Fruit fly (Drosophila melanogaster) whole organism, embryonic: ENCODE results near the gene Pex10.
A peak's percentile ranks its signal among the peaks of the same experiment; 100 is the strongest.

Source experiments
- C15 ChIP-seq: fragments of 200-800 bp; sonication (Bioruptor generic); IDR thresholded peaks from 3 replicates; pipeline ENCODE4 v1.3.6; 2022; ENCODE audit warnings: missing biosample characterization, missing genetic modification characterization
- CG10209 ChIP-seq: fragments of 200-800 bp; sonication (Bioruptor generic); optimal IDR thresholded peaks from 3 replicates; lab custom pipeline; 2017; ENCODE audit warnings: missing biosample characterization, mild to moderate bottlenecking, missing genetic modification characterization, missing genetic modification reagents
- CG10267 ChIP-seq: fragments of 200-800 bp; sonication (Bioruptor generic); optimal IDR thresholded peaks from 2 replicates; lab custom pipeline; 2018; ENCODE audit warnings: missing biosample characterization, mild to moderate bottlenecking, missing genetic modification characterization, moderate library complexity
- CG11085 ChIP-seq: fragments of 200-800 bp; sonication (Bioruptor generic); IDR thresholded peaks from 2 replicates; pipeline ENCODE4 v1.3.6; 2022; ENCODE audit warnings: missing biosample characterization, missing genetic modification characterization
- CG12299 ChIP-seq: fragments of 200-800 bp; sonication (Bioruptor generic); optimal IDR thresholded peaks from 2 replicates; lab custom pipeline; 2018; ENCODE audit warnings: missing biosample characterization, mild to moderate bottlenecking, missing genetic modification characterization
- CG12744 ChIP-seq: fragments of 200-800 bp; sonication (Bioruptor generic); optimal IDR thresholded peaks from 2 replicates; lab custom pipeline; 2016; ENCODE audit warnings: missing biosample characterization, missing genetic modification characterization
- CG13775 ChIP-seq: fragments of 200-800 bp; sonication (Bioruptor generic); optimal IDR thresholded peaks from 3 replicates; lab custom pipeline; 2017; ENCODE audit warnings: missing biosample characterization, mild to moderate bottlenecking, missing genetic modification characterization
- CG14710 ChIP-seq: fragments of 200-800 bp; sonication (Bioruptor generic); optimal IDR thresholded peaks from 3 replicates; lab custom pipeline; 2019; ENCODE audit warnings: missing biosample characterization, mild to moderate bottlenecking, missing genetic modification characterization, moderate library complexity
- CG14860 ChIP-seq: fragments of 200-800 bp; sonication (Bioruptor generic); IDR thresholded peaks from 3 replicates; pipeline ENCODE4 v1.3.6; 2022; ENCODE audit warnings: missing biosample characterization, missing genetic modification characterization; ENCODE audit not compliant: partially characterized antibody
- CG14965 ChIP-seq: fragments of 200-800 bp; sonication (Bioruptor generic); optimal IDR thresholded peaks from 2 replicates; lab custom pipeline; 2016; ENCODE audit warnings: missing biosample characterization, missing genetic modification characterization, borderline replicate concordance
- CG15269 ChIP-seq: fragments of 200-800 bp; sonication (Bioruptor generic); optimal IDR thresholded peaks from 2 replicates; lab custom pipeline; 2018; ENCODE audit warnings: missing biosample characterization, mild to moderate bottlenecking, missing genetic modification characterization, moderate library complexity
- CG1603 ChIP-seq: fragments of 200-800 bp; sonication (Bioruptor generic); optimal IDR thresholded peaks from 2 replicates; lab custom pipeline; 2019; ENCODE audit warnings: missing biosample characterization, mild to moderate bottlenecking, missing genetic modification characterization, moderate library complexity
- CG33213 ChIP-seq: fragments of 200-800 bp; sonication (Bioruptor generic); optimal IDR thresholded peaks from 3 replicates; lab custom pipeline; 2016; ENCODE audit warnings: missing biosample characterization, missing genetic modification characterization
- CG5245 ChIP-seq: fragments of 200-800 bp; sonication (Bioruptor generic); optimal IDR thresholded peaks from 3 replicates; lab custom pipeline; 2016; ENCODE audit warnings: missing biosample characterization, missing genetic modification characterization
- CG6854 ChIP-seq: fragments of 200-800 bp; sonication (Bioruptor generic); optimal IDR thresholded peaks from 3 replicates; lab custom pipeline; 2017; ENCODE audit warnings: missing biosample characterization, mild to moderate bottlenecking, missing genetic modification characterization
- CG7987 ChIP-seq: fragments of 200-800 bp; sonication (Bioruptor generic); optimal IDR thresholded peaks from 2 replicates; lab custom pipeline; 2018; ENCODE audit warnings: missing biosample characterization, mild to moderate bottlenecking, missing genetic modification characterization, moderate library complexity
- CG9876 ChIP-seq: fragments of 200-800 bp; sonication (Bioruptor generic); optimal IDR thresholded peaks from 2 replicates; lab custom pipeline; 2016; ENCODE audit warnings: missing biosample characterization, missing genetic modification characterization
- CoRest ChIP-seq: fragments of 200-800 bp; sonication (Bioruptor generic); optimal IDR thresholded peaks from 3 replicates; lab custom pipeline; 2018; ENCODE audit warnings: missing biosample characterization, mild to moderate bottlenecking, missing genetic modification characterization, moderate library complexity
- D19A ChIP-seq: fragments of 200-800 bp; optimal IDR thresholded peaks from 3 replicates; lab custom pipeline; 2019; ENCODE audit warnings: missing biosample characterization, mild to moderate bottlenecking, missing genetic modification characterization, moderate library complexity
- Deaf1 ChIP-seq: fragments of 200-800 bp; optimal IDR thresholded peaks from 3 replicates; lab custom pipeline; 2019; ENCODE audit warnings: missing biosample characterization, mild to moderate bottlenecking, missing genetic modification characterization, moderate library complexity
- Ets97D ChIP-seq: fragments of 200-800 bp; sonication (Bioruptor generic); optimal IDR thresholded peaks from 3 replicates; lab custom pipeline; 2016; ENCODE audit warnings: missing biosample characterization, missing genetic modification characterization
- Gug ChIP-seq: fragments of 200-800 bp; sonication (Bioruptor generic); IDR thresholded peaks from 4 replicates; pipeline ENCODE4 v1.3.6; 2022; ENCODE audit warnings: missing biosample characterization, missing genetic modification characterization
- Hr78 ChIP-seq, 2 experiments: fragments of 200-800 bp in 1 of 2; fragments of >200 bp in 1 of 2; sonication (Bioruptor generic) in 1 of 2; optimal IDR thresholded peaks; 2 replicates each; lab custom pipeline; 2017 to 2019; ENCODE audit warnings: missing biosample characterization in 2 of 2, missing genetic modification characterization in 2 of 2, mild to moderate bottlenecking in 1 of 2, moderate library complexity in 1 of 2
- Lhr ChIP-seq: fragments of 200-800 bp; sonication (Bioruptor generic); optimal IDR thresholded peaks from 3 replicates; lab custom pipeline; 2017; ENCODE audit warnings: mild to moderate bottlenecking, missing biosample characterization, missing genetic modification reagents, missing genetic modification characterization
- NC2α ChIP-seq: fragments of 200-800 bp; sonication (Bioruptor generic); optimal IDR thresholded peaks from 2 replicates; lab custom pipeline; 2016; ENCODE audit warnings: missing biosample characterization, missing genetic modification characterization
- Ptx1 ChIP-seq: fragments of 200-800 bp; sonication (Bioruptor generic); IDR thresholded peaks from 2 replicates; pipeline ENCODE4 v1.3.6; 2022; ENCODE audit warnings: missing biosample characterization, missing genetic modification characterization
- ab ChIP-seq: fragments of 200-800 bp; sonication (Bioruptor generic); optimal IDR thresholded peaks from 2 replicates; lab custom pipeline; 2016; ENCODE audit warnings: missing biosample characterization, missing genetic modification characterization
- bsh ChIP-seq, 2 experiments: fragments of 200-800 bp; sonication (Bioruptor generic); optimal IDR thresholded peaks; 2 replicates each; lab custom pipeline; 2017 to 2018; ENCODE audit warnings: mild to moderate bottlenecking in 2 of 2, missing biosample characterization in 2 of 2, missing genetic modification characterization in 2 of 2, moderate library complexity in 1 of 2
- cas ChIP-seq: fragments of 200-800 bp; sonication (Bioruptor generic); IDR thresholded peaks from 2 replicates; pipeline ENCODE4 v1.3.6; 2022; ENCODE audit warnings: missing biosample characterization, missing genetic modification characterization
- ci ChIP-seq: fragments of 200-800 bp; sonication (Bioruptor generic); IDR thresholded peaks from 3 replicates; pipeline ENCODE4 v1.3.6; 2022; ENCODE audit warnings: missing biosample characterization, missing genetic modification characterization
- dmrt11E ChIP-seq: fragments of 200-800 bp; sonication (Bioruptor generic); optimal IDR thresholded peaks from 3 replicates; lab custom pipeline; 2018; ENCODE audit warnings: missing biosample characterization, mild to moderate bottlenecking, missing genetic modification characterization, moderate library complexity
- dmrt99B ChIP-seq: fragments of 200-800 bp; sonication (Bioruptor generic); optimal IDR thresholded peaks from 2 replicates; lab custom pipeline; 2018; ENCODE audit warnings: missing biosample characterization, mild to moderate bottlenecking, missing genetic modification characterization, moderate library complexity
- en ChIP-seq: fragments of 200-800 bp; sonication (Bioruptor generic); optimal IDR thresholded peaks from 2 replicates; lab custom pipeline; 2016; ENCODE audit warnings: missing biosample characterization, missing genetic modification characterization
- grn ChIP-seq: fragments of 200-800 bp; sonication (Bioruptor generic); optimal IDR thresholded peaks from 3 replicates; lab custom pipeline; 2017; ENCODE audit warnings: missing biosample characterization, missing genetic modification characterization
- h ChIP-seq: fragments of >200 bp; optimal IDR thresholded peaks from 2 replicates; lab custom pipeline; 2017
- ind ChIP-seq: fragments of 200-800 bp; sonication (Bioruptor generic); optimal IDR thresholded peaks from 3 replicates; lab custom pipeline; 2016; ENCODE audit warnings: missing biosample characterization, missing genetic modification characterization
- lilli ChIP-seq: fragments of 200-800 bp; sonication (Bioruptor generic); optimal IDR thresholded peaks from 3 replicates; lab custom pipeline; 2016; ENCODE audit warnings: missing biosample characterization, missing genetic modification characterization
- lola ChIP-seq, 3 experiments: fragments of >200 bp in 2 of 3; fragments of 200-800 bp in 1 of 3; sonication (Bioruptor generic) in 1 of 3; optimal IDR thresholded peaks; 2 replicates each; lab custom pipeline; 2017 to 2019; ENCODE audit warnings: missing biosample characterization in 3 of 3, missing genetic modification characterization in 3 of 3, mild to moderate bottlenecking in 1 of 3, moderate library complexity in 1 of 3
- lov ChIP-seq, 2 experiments: fragments of 200-800 bp in 1 of 2; fragments of >200 bp in 1 of 2; sonication (Bioruptor generic) in 1 of 2; IDR thresholded peaks in 1 of 2; optimal IDR thresholded peaks in 1 of 2; 2 replicates in 1 of 2; 3 replicates in 1 of 2; pipeline versions ENCODE4 v1.3.6 to Lab custom; 2017 to 2022; ENCODE audit warnings: missing biosample characterization in 1 of 2, missing genetic modification characterization in 1 of 2
- oc ChIP-seq: fragments of 200-800 bp; sonication (Bioruptor generic); optimal IDR thresholded peaks from 2 replicates; lab custom pipeline; 2018; ENCODE audit warnings: missing biosample characterization, mild to moderate bottlenecking, missing genetic modification characterization, moderate library complexity
- onecut ChIP-seq: fragments of 200-800 bp; sonication (Bioruptor generic); IDR thresholded peaks from 2 replicates; pipeline ENCODE4 v1.3.6; 2022; ENCODE audit warnings: missing biosample characterization, missing genetic modification characterization
- sc ChIP-seq, 3 experiments: fragments of >200 bp in 2 of 3; fragments of 200-800 bp in 1 of 3; sonication (Bioruptor generic) in 1 of 3; optimal IDR thresholded peaks; 2 replicates in 2 of 3; 3 replicates in 1 of 3; lab custom pipeline; 2017; ENCODE audit warnings: mild to moderate bottlenecking in 1 of 3, missing biosample characterization in 1 of 3, missing genetic modification characterization in 1 of 3, missing genetic modification reagents in 1 of 3
- sisA ChIP-seq: fragments of 200-800 bp; sonication (Bioruptor generic); IDR thresholded peaks from 2 replicates; pipeline ENCODE4 v1.3.6; 2022; ENCODE audit warnings: missing biosample characterization, missing genetic modification characterization
- slp2 ChIP-seq: fragments of 200-800 bp; sonication (Bioruptor generic); optimal IDR thresholded peaks from 2 replicates; lab custom pipeline; 2016; ENCODE audit warnings: missing biosample characterization, missing genetic modification characterization
- sna ChIP-seq: fragments of 200-800 bp; sonication (Bioruptor generic); IDR thresholded peaks from 2 replicates; pipeline ENCODE4 v1.3.6; 2022; ENCODE audit warnings: missing biosample characterization, missing genetic modification characterization; ENCODE audit not compliant: partially characterized antibody
- tgo ChIP-seq: fragments of 200-800 bp; sonication (Bioruptor generic); IDR thresholded peaks from 3 replicates; pipeline ENCODE4 v1.3.6; 2022; ENCODE audit warnings: missing biosample characterization, missing genetic modification characterization
- tio ChIP-seq: fragments of 200-800 bp; sonication (Bioruptor generic); optimal IDR thresholded peaks from 2 replicates; lab custom pipeline; 2017; ENCODE audit warnings: missing biosample characterization, missing genetic modification characterization, inconsistent platforms
- tup ChIP-seq: fragments of 200-800 bp; sonication (Bioruptor generic); optimal IDR thresholded peaks from 2 replicates; lab custom pipeline; 2016; ENCODE audit warnings: missing biosample characterization, mild to moderate bottlenecking, missing genetic modification characterization, moderate library complexity
- vvl ChIP-seq: fragments of 200-800 bp; sonication (Bioruptor generic); IDR thresholded peaks from 2 replicates; pipeline ENCODE4 v1.3.6; 2022; ENCODE audit warnings: missing biosample characterization, missing genetic modification characterization

The Pex10 gene

DNA sequence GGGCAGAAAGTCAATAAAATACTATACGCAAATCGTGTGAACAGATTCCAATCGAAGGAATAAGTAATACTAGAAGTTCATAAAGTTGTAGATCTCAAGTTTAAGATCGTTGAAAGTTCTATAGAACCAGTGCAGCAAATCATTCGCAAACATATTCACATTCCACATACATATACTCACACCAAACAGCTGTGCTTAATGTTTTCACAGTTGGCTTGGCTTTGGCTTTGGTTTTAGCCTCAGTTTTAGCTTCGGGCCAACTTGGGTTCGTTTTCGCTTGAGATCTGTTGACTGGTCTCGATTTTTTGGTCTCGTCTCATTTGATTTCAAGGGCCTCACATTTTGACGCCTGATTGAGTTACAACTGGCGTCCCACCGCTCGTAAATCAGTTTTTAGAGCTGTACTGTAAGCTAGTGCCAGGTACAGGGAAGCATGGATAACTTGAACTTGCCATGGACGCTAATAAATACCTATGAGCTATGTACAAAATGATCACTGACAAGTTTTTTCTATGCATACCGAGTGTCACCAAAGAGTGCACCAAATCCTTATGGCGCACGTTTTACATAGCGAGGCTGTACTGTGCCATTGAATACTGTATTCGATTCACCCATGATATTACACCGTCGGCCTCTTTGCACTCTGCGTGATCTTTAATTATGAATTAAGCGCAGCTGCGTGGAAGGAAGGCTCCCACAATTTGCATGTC, 29.3 kb downstream of the Pex10 start (continued):
- TF ChIP-seq CG7987 (peak; percentile 47), tio (GFP tag; lab: Kevin White, UChicago) (peak; percentile 51), en (GFP tag; lab: Kevin White, UChicago) (peak; percentile 71), CG13775 (GFP tag; lab: Kevin White, UChicago) (peak; percentile 43), sc (optimal IDR thresholded peaks at IDR 0.05; lab: Kevin White, UChicago) (no peak), sc (GFP tag; optimal IDR thresholded peaks at IDR 0.05; lab: Kevin White, UChicago) (no peak), dmrt99B (tag; lab: Kevin White, UChicago) (peak; percentile 88), onecut (GFP tag; lab: Robert Waterston, UW) (peak; percentile 85), lilli (GFP tag; lab: Kevin White, UChicago) (peak; percentile 82), Ptx1 (GFP tag; lab: Robert Waterston, UW) (peak; percentile 92), Hr78 (GFP tag; optimal IDR thresholded peaks at IDR 0.05; lab: Kevin White, UChicago) (peak in 1 of 2 experiments; percentile 7), tgo (GFP tag; lab: Robert Waterston, UW) (peak; percentile 92), CG12744 (peak; percentile 43), CG11085 (GFP tag; lab: Robert Waterston, UW) (peak; percentile 86), Lhr (no peak), CG14710 (tag; lab: Kevin White, UChicago) (peak; percentile 46), oc (tag; lab: Kevin White, UChicago) (peak; percentile 28), CoRest (tag; lab: Kevin White, UChicago) (peak; percentile 84), CG6854 (GFP tag; lab: Kevin White, UChicago) (peak; percentile 40), ind (peak; percentile 92), CG33213 (GFP tag; lab: Kevin White, UChicago) (peak; percentile 69), ci (peak; percentile 83), CG10209 (GFP tag; lab: Kevin White, UChicago) (peak; percentile 70), CG9876 (GFP tag; lab: Kevin White, UChicago) (peak; percentile 71), h (lab: Kevin White, UChicago) (no peak), CG5245 (peak; percentile 91), CG12299 (tag; lab: Kevin White, UChicago) (peak; percentile 5), NC2α (no peak), tup (GFP tag; lab: Kevin White, UChicago) (peak; percentile 44)

DNA sequence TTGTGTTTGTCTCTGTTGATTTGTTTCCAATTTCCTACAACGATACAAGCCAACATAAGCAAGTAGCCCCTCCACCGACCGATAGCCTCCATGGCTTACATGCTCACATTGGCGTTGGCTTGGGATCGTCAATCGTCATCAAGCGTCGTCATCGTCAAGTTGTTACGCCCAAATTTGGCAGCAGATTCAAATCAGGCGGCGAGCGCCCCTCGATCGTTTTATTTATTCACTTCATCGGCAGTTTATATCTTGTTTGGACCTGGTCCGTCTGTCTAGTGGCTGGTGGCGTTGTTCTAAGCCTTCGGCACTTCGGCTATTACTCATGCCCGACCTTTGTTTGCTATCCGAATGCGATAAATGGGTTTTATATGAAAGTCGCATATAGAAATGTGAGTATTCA, 32.2 kb downstream of the Pex10 start:
- TF ChIP-seq lov (optimal IDR thresholded peaks at IDR 0.05; lab: Kevin White, UChicago) (no peak), lov (GFP tag; IDR thresholded peaks at IDR 0.05; lab: Robert Waterston, UW) (no peak), dmrt11E (tag; lab: Kevin White, UChicago) (no peak), vvl (GFP tag; lab: Robert Waterston, UW) (no peak), slp2 (GFP tag; lab: Kevin White, UChicago) (no peak), CG14860 (GFP tag; lab: Robert Waterston, UW) (no peak), CG1603 (tag; lab: Kevin White, UChicago) (no peak), grn (GFP tag; lab: Kevin White, UChicago) (peak; percentile 22), sisA (no peak), bsh (GFP tag; optimal IDR thresholded peaks at IDR 0.05; lab: Kevin White, UChicago) (no peak), Deaf1 (peak; percentile 17), lola (GFP tag; optimal IDR thresholded peaks at IDR 0.05; lab: Kevin White, UChicago) (no peak), CG15269 (peak; percentile 57), ab (GFP tag; lab: Kevin White, UChicago) (no peak), CG10267 (tag; lab: Kevin White, UChicago) (no peak), C15 (GFP tag; lab: Robert Waterston, UW) (no peak), CG14965 (GFP tag; lab: Kevin White, UChicago) (no peak), cas (no peak), sna (GFP tag; lab: Robert Waterston, UW) (no peak), Gug (GFP tag; lab: Robert Waterston, UW) (no peak), D19A (tag; lab: Kevin White, UChicago) (no peak), Ets97D (GFP tag; lab: Kevin White, UChicago) (no peak)
